Worm (Caenorhabditis elegans) whole organism, young adult: ENCODE measurements around the gene srx-23.

Source experiments
- ZK185.1 ChIP-seq: sonication (generic microtip); optimal IDR thresholded peaks from 2 replicates; lab custom pipeline; 2016; ENCODE audit warnings: mild to moderate bottlenecking, missing genetic modification characterization, missing compliant biosample characterization; ENCODE audit not compliant: poor library complexity, severe bottlenecking
- attf-3 ChIP-seq: fragments of 200-800 bp; sonication (Bioruptor generic); conservative IDR thresholded peaks from 2 replicates; pipeline ENCODE4 v1.3.6; 2022; ENCODE audit warnings: missing genetic modification reagents, missing genetic modification characterization, missing compliant biosample characterization
- madf-10 ChIP-seq: sonication (generic microtip); optimal IDR thresholded peaks from 2 replicates; lab custom pipeline; 2016; ENCODE audit warnings: mild to moderate bottlenecking, missing genetic modification characterization, missing compliant biosample characterization
- sdz-38 ChIP-seq: sonication (generic microtip); optimal IDR thresholded peaks from 2 replicates; lab custom pipeline; 2016; ENCODE audit warnings: missing genotype, missing genetic modification characterization, missing compliant biosample characterization
- ztf-22 ChIP-seq: fragments of 200-800 bp; sonication (Bioruptor generic); optimal IDR thresholded peaks from 2 replicates; lab custom pipeline; 2018; ENCODE audit warnings: mild to moderate bottlenecking, missing genetic modification characterization, moderate library complexity, missing compliant biosample characterization
- ztf-28 ChIP-seq: fragments of 200-800 bp; sonication (Bioruptor generic); IDR thresholded peaks from 2 replicates; pipeline ENCODE4 v1.3.6; 2022; ENCODE audit warnings: missing genetic modification reagents, missing genetic modification characterization, missing compliant biosample characterization

DNA sequence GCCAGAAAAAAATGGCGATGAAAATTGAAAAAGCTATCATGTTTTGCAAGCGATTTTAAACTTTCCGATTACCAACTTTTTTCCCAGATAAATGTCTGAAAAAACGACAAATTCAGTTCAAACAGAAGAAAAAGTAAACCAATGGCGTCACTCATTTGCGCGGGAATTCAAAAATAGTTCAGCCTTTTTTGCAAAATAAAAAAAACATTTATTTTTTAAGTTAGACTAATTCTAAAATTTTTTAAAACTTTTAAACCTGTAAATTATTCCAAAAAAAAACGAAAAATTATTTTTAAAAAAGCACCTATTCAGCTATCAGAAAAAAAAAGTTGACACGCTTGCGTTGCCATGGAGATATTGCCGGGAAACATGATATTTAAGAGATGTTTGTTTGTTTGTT lies 30.8 kb downstream of the srx-23 start, which contains the start of gene cyp-33C11:
- TF ChIP-seq ztf-28 (GFP tag; lab: Robert Waterston, UW) (no peak), ztf-22 (no peak), madf-10 (no peak), ZK185.1 (tag; lab: Kevin White, UChicago) (no peak), sdz-38 (no peak), attf-3 (no peak)
